Fruit fly (Drosophila melanogaster) whole organism, wandering third instar larva: ENCODE measurements around the gene VhaAC39-2.

Experiments
- CG32264 ChIP-seq: fragments of 200-800 bp; sonication (Bioruptor generic); optimal IDR thresholded peaks from 2 replicates; lab custom pipeline; 2016; ENCODE audit warnings: missing biosample characterization, missing genetic modification characterization
- CG9705 ChIP-seq: fragments of 200-800 bp; sonication (Bioruptor generic); optimal IDR thresholded peaks from 2 replicates; lab custom pipeline; 2018; ENCODE audit warnings: missing biosample characterization, mild to moderate bottlenecking, missing genetic modification characterization
- CrebA ChIP-seq: fragments of 200-800 bp; sonication (Bioruptor generic); optimal IDR thresholded peaks from 2 replicates; lab custom pipeline; 2016; ENCODE audit warnings: missing biosample characterization, mild to moderate bottlenecking, missing genetic modification characterization, borderline replicate concordance
- Dfd ChIP-seq: fragments of >200 bp; optimal IDR thresholded peaks from 2 replicates; lab custom pipeline; 2017; ENCODE audit warnings: missing biosample characterization, missing genetic modification characterization
- Dif ChIP-seq: fragments of 200-275, 200-300 bp; sonication (Bioruptor generic); optimal IDR thresholded peaks from 2 replicates; lab custom pipeline; 2018; ENCODE audit warnings: missing biosample characterization, missing genetic modification characterization; ENCODE audit not compliant: partially characterized antibody
- Hnf4 ChIP-seq: fragments of 200-800 bp; sonication (Bioruptor generic); optimal IDR thresholded peaks from 2 replicates; lab custom pipeline; 2016; ENCODE audit warnings: missing biosample characterization, mild to moderate bottlenecking, missing genetic modification characterization
- Hr83 ChIP-seq: fragments of 200-300 bp; sonication (Bioruptor generic); optimal IDR thresholded peaks from 2 replicates; lab custom pipeline; 2016; ENCODE audit warnings: missing biosample characterization, mild to moderate bottlenecking, missing genetic modification characterization, moderate library complexity; ENCODE audit not compliant: poor library complexity, severe bottlenecking
- Myc ChIP-seq: fragments of >200 bp; optimal IDR thresholded peaks from 2 replicates; lab custom pipeline; 2017
- OdsH ChIP-seq: fragments of 200-800 bp; sonication (Bioruptor generic); optimal IDR thresholded peaks from 2 replicates; lab custom pipeline; 2016; ENCODE audit warnings: missing biosample characterization, mild to moderate bottlenecking, missing genetic modification characterization
- Rel ChIP-seq, 2 experiments: fragments of 200-800 bp; sonication (Bioruptor generic) in 1 of 2; optimal IDR thresholded peaks; 2 replicates in 1 of 2; 3 replicates in 1 of 2; lab custom pipeline; 2016 to 2019; ENCODE audit warnings: mild to moderate bottlenecking in 2 of 2, missing biosample characterization in 2 of 2, missing genetic modification characterization in 2 of 2, moderate library complexity in 1 of 2
- Sp1 ChIP-seq: fragments of 200-800 bp; sonication (Bioruptor generic); optimal IDR thresholded peaks from 3 replicates; lab custom pipeline; 2019; ENCODE audit warnings: missing biosample characterization, mild to moderate bottlenecking, missing genetic modification characterization, moderate library complexity
- brk ChIP-seq: fragments of 200-800 bp; sonication (Bioruptor generic); optimal IDR thresholded peaks from 2 replicates; lab custom pipeline; 2016; ENCODE audit warnings: missing biosample characterization, mild to moderate bottlenecking, missing genetic modification characterization
- dmrt93B ChIP-seq: fragments of 200-800 bp; sonication (Bioruptor generic); optimal IDR thresholded peaks from 2 replicates; lab custom pipeline; 2018; ENCODE audit warnings: missing biosample characterization, mild to moderate bottlenecking, missing genetic modification characterization
- ey ChIP-seq: fragments of 200-800 bp; sonication (Bioruptor generic); optimal IDR thresholded peaks from 2 replicates; lab custom pipeline; 2016; ENCODE audit warnings: missing biosample characterization, missing genetic modification characterization
- foxo ChIP-seq, 2 experiments: fragments of 200-800 bp; sonication (Bioruptor generic); optimal IDR thresholded peaks; 2 replicates in 1 of 2; 3 replicates in 1 of 2; lab custom pipeline; 2016 to 2017; ENCODE audit warnings: missing biosample characterization in 2 of 2, missing genetic modification characterization in 2 of 2
- h ChIP-seq: fragments of 200-800 bp; sonication (Bioruptor generic); optimal IDR thresholded peaks from 3 replicates; lab custom pipeline; 2016; ENCODE audit warnings: missing biosample characterization, mild to moderate bottlenecking, missing genetic modification characterization
- jim ChIP-seq: fragments of 175-275, 200-325 bp; sonication (Bioruptor generic); optimal IDR thresholded peaks from 2 replicates; lab custom pipeline; 2016; ENCODE audit warnings: missing biosample characterization, mild to moderate bottlenecking, missing genetic modification characterization
- lola ChIP-seq: fragments of >200 bp; optimal IDR thresholded peaks from 2 replicates; lab custom pipeline; 2017; ENCODE audit warnings: missing biosample characterization, missing genetic modification characterization
- pan ChIP-seq: fragments of >200 bp; optimal IDR thresholded peaks from 2 replicates; lab custom pipeline; 2017
- psq ChIP-seq: fragments of 200-800 bp; sonication (Bioruptor generic); optimal IDR thresholded peaks from 3 replicates; lab custom pipeline; 2017; ENCODE audit warnings: missing biosample characterization, mild to moderate bottlenecking, missing genetic modification characterization, moderate library complexity
- rgr ChIP-seq: fragments of 200-800 bp; sonication (Bioruptor generic); optimal IDR thresholded peaks from 3 replicates; lab custom pipeline; 2016; ENCODE audit warnings: missing biosample characterization, mild to moderate bottlenecking, missing genetic modification characterization
- sage ChIP-seq: fragments of 200-800 bp; sonication (Bioruptor generic); optimal IDR thresholded peaks from 2 replicates; lab custom pipeline; 2016; ENCODE audit warnings: missing biosample characterization, mild to moderate bottlenecking, missing genetic modification characterization

Gene VhaAC39-2

dm6 chr3R:23130884-23131283 is 28.2 kb downstream of the VhaAC39-2 start:
- TF ChIP-seq psq (GFP tag; lab: Kevin White, UChicago) (no peak), brk (GFP tag; lab: Kevin White, UChicago) (no peak), lola (GFP tag; lab: Kevin White, UChicago) (no peak), Hr83 (GFP tag; lab: Kevin White, UChicago) (no peak), Hnf4 (GFP tag; lab: Kevin White, UChicago) (no peak), CrebA (no peak), Dfd (GFP tag; lab: Kevin White, UChicago) (peak; percentile 29), h (GFP tag; lab: Kevin White, UChicago) (no peak)

dm6 chr3R:23130181-23130580 is 28.9 kb downstream of the VhaAC39-2 start:
- TF ChIP-seq Dif (GFP tag; lab: Kevin White, UChicago), result no peak

dm6 chr3R:23129617-23130016 is 29.5 kb downstream of the VhaAC39-2 start:
- TF ChIP-seq Rel (GFP tag; optimal IDR thresholded peaks at IDR 0.05; lab: Kevin White, UChicago), result no peak
- TF ChIP-seq Rel (tag; optimal IDR thresholded peaks at IDR 0.05; lab: Kevin White, UChicago), result no peak
- TF ChIP-seq CrebA, result no peak
- TF ChIP-seq, all 38 proteins: peak for 0

- no peak for TF ChIP-seq brk (GFP tag; lab: Kevin White, UChicago)
- no peak for TF ChIP-seq foxo (GFP tag; optimal IDR thresholded peaks at IDR 0.05; lab: Kevin White, UChicago)
- no peak for TF ChIP-seq jim
- peak; percentile 7 for TF ChIP-seq h (GFP tag; lab: Kevin White, UChicago)
- no peak for TF ChIP-seq Rel (GFP tag; optimal IDR thresholded peaks at IDR 0.05; lab: Kevin White, UChicago)
- TF ChIP-seq Rel (tag; optimal IDR thresholded peaks at IDR 0.05; lab: Kevin White, UChicago), result peak; percentile 45
- peak; percentile 10 for TF ChIP-seq ey (GFP tag; lab: Kevin White, UChicago)
These were observed 31.3 kb downstream of the VhaAC39-2 start, which contains the start of gene CG31457 for dm6 chr3R:23127796-23128195. TSS of gene CG31457 (minus strand) at chr3R:23127981.

- TF ChIP-seq OdsH (GFP tag; lab: Kevin White, UChicago) (no peak), rgr (GFP tag; lab: Kevin White, UChicago) (peak; percentile 31), Rel (GFP tag; optimal IDR thresholded peaks at IDR 0.05; lab: Kevin White, UChicago) (no peak), Rel (tag; optimal IDR thresholded peaks at IDR 0.05; lab: Kevin White, UChicago) (peak; percentile 52), Sp1 (GFP tag; lab: Kevin White, UChicago) (peak; percentile 47)
These were observed 32.7 kb downstream of the VhaAC39-2 start, which contains the start of gene CG31365 for dm6 chr3R:23126241-23127022. TSS of gene CG31365 (minus strand) at chr3R:23126422.

dm6 chr3R:23120933-23121332 is 38.2 kb downstream of the VhaAC39-2 start:
- no peak for TF ChIP-seq Hnf4 (GFP tag; lab: Kevin White, UChicago)
- TF ChIP-seq Sp1 (GFP tag; lab: Kevin White, UChicago), result no peak
- TF ChIP-seq jim, result no peak
- TF ChIP-seq Hr83 (GFP tag; lab: Kevin White, UChicago), result no peak
- no peak for TF ChIP-seq sage
- no peak for TF ChIP-seq pan (lab: Kevin White, UChicago)
- TF ChIP-seq Dfd (GFP tag; lab: Kevin White, UChicago), result no peak

dm6 chr3R:23119873-23120272 is 39.2 kb downstream of the VhaAC39-2 start:
- TF ChIP-seq Rel (GFP tag; optimal IDR thresholded peaks at IDR 0.05; lab: Kevin White, UChicago) (no peak), Rel (tag; optimal IDR thresholded peaks at IDR 0.05; lab: Kevin White, UChicago) (no peak), dmrt93B (GFP tag; lab: Kevin White, UChicago) (no peak), Dif (GFP tag; lab: Kevin White, UChicago) (no peak), CG32264 (no peak), CG9705 (no peak), Myc (lab: Kevin White, UChicago) (no peak), rgr (GFP tag; lab: Kevin White, UChicago) (no peak)
